Fruit fly (Drosophila melanogaster): ENCODE data around the gene CG15046.

CG15046 gene

dm6 chrX:18515988-18516541, 26.6 kb upstream of the CG15046 start:
- TF ChIP-seq h (optimal IDR thresholded peaks at IDR 0.05) (no peak), insv (optimal IDR thresholded peaks at IDR 0.05) (no peak), Sin3A (optimal IDR thresholded peaks at IDR 0.05) (no peak), Myc (optimal IDR thresholded peaks at IDR 0.05) (no peak), psq (optimal IDR thresholded peaks at IDR 0.05) (no peak), ttk (optimal IDR thresholded peaks at IDR 0.05) (no peak)

dm6 chrX:18515205-18515921, 25.9 kb upstream of the CG15046 start, which contains the start of the genes Bx and HisRS:
TSS of gene Bx (plus strand) at chrX:18515428.
TSS of gene HisRS (plus strand) at chrX:18515428.
- TF ChIP-seq insv (optimal IDR thresholded peaks at IDR 0.05) (no peak), Myc (optimal IDR thresholded peaks at IDR 0.05) (no peak), ttk (optimal IDR thresholded peaks at IDR 0.05) (no peak), h (optimal IDR thresholded peaks at IDR 0.05) (no peak), Sin3A (optimal IDR thresholded peaks at IDR 0.05) (no peak), psq (optimal IDR thresholded peaks at IDR 0.05) (no peak)

- TF ChIP-seq psq (optimal IDR thresholded peaks at IDR 0.05) (no peak), Sin3A (optimal IDR thresholded peaks at IDR 0.05) (no peak), Myc (optimal IDR thresholded peaks at IDR 0.05) (no peak), ttk (optimal IDR thresholded peaks at IDR 0.05) (no peak), h (optimal IDR thresholded peaks at IDR 0.05) (no peak), insv (optimal IDR thresholded peaks at IDR 0.05) (no peak)
Observed at dm6 chrX:18514767-18515166, 25.3 kb upstream of the CG15046 start, which contains the start of gene CG6470. TSS of gene CG6470 (minus strand) at chrX:18514867.

- TF ChIP-seq Sin3A (optimal IDR thresholded peaks at IDR 0.05) = no peak
- TF ChIP-seq Myc (optimal IDR thresholded peaks at IDR 0.05) = no peak
- no peak for TF ChIP-seq psq (optimal IDR thresholded peaks at IDR 0.05)
- no peak for TF ChIP-seq insv (optimal IDR thresholded peaks at IDR 0.05)
- TF ChIP-seq ttk (optimal IDR thresholded peaks at IDR 0.05) = no peak
- TF ChIP-seq h (optimal IDR thresholded peaks at IDR 0.05) = no peak
Observed at dm6 chrX:18512271-18512679, 22.9 kb upstream of the CG15046 start, which contains the start of gene Ggt-1. TSS of gene Ggt-1 (minus strand) at chrX:18512521.

- no peak for TF ChIP-seq h (optimal IDR thresholded peaks at IDR 0.05)
- TF ChIP-seq ttk (optimal IDR thresholded peaks at IDR 0.05) = no peak
- TF ChIP-seq psq (optimal IDR thresholded peaks at IDR 0.05) = no peak
- no peak for TF ChIP-seq Myc (optimal IDR thresholded peaks at IDR 0.05)
- TF ChIP-seq insv (optimal IDR thresholded peaks at IDR 0.05) = no peak
- TF ChIP-seq Sin3A (optimal IDR thresholded peaks at IDR 0.05) = no peak
Observed at dm6 chrX:18510884-18511283, 21.5 kb upstream of the CG15046 start.

- TF ChIP-seq h (optimal IDR thresholded peaks at IDR 0.05) = no peak
- no peak for TF ChIP-seq insv (optimal IDR thresholded peaks at IDR 0.05)
- no peak for TF ChIP-seq ttk (optimal IDR thresholded peaks at IDR 0.05)
- TF ChIP-seq psq (optimal IDR thresholded peaks at IDR 0.05) = no peak
- TF ChIP-seq Myc (optimal IDR thresholded peaks at IDR 0.05) = no peak
- no peak for TF ChIP-seq Sin3A (optimal IDR thresholded peaks at IDR 0.05)
Observed at dm6 chrX:18509430-18509829, 20.0 kb upstream of the CG15046 start.

dm6 chrX:18508565-18508964, 19.1 kb upstream of the CG15046 start:
- TF ChIP-seq h (optimal IDR thresholded peaks at IDR 0.05) = no peak
- no peak for TF ChIP-seq psq (optimal IDR thresholded peaks at IDR 0.05)
- no peak for TF ChIP-seq Sin3A (optimal IDR thresholded peaks at IDR 0.05)
- no peak for TF ChIP-seq Myc (optimal IDR thresholded peaks at IDR 0.05)
- no peak for TF ChIP-seq insv (optimal IDR thresholded peaks at IDR 0.05)
- no peak for TF ChIP-seq ttk (optimal IDR thresholded peaks at IDR 0.05)

dm6 chrX:18506639-18507528, 17.5 kb upstream of the CG15046 start:
- TF ChIP-seq Sin3A (optimal IDR thresholded peaks at IDR 0.05) (no peak), Myc (optimal IDR thresholded peaks at IDR 0.05) (no peak), insv (optimal IDR thresholded peaks at IDR 0.05) (no peak), h (optimal IDR thresholded peaks at IDR 0.05) (no peak), ttk (optimal IDR thresholded peaks at IDR 0.05) (no peak), psq (optimal IDR thresholded peaks at IDR 0.05) (no peak)

dm6 chrX:18504948-18505597, 15.7 kb upstream of the CG15046 start, which contains the start of gene Wnt5:
TSS of gene Wnt5 (minus strand) at chrX:18505405.
- TF ChIP-seq insv (optimal IDR thresholded peaks at IDR 0.05) (no peak), h (optimal IDR thresholded peaks at IDR 0.05) (no peak), psq (optimal IDR thresholded peaks at IDR 0.05) (no peak), Sin3A (optimal IDR thresholded peaks at IDR 0.05) (no peak), ttk (optimal IDR thresholded peaks at IDR 0.05) (no peak), Myc (optimal IDR thresholded peaks at IDR 0.05) (no peak)

- TF ChIP-seq ttk (optimal IDR thresholded peaks at IDR 0.05) (no peak), psq (optimal IDR thresholded peaks at IDR 0.05) (no peak), Myc (optimal IDR thresholded peaks at IDR 0.05) (no peak), Sin3A (optimal IDR thresholded peaks at IDR 0.05) (no peak), insv (optimal IDR thresholded peaks at IDR 0.05) (no peak), h (optimal IDR thresholded peaks at IDR 0.05) (no peak)
Observed at dm6 chrX:18499679-18500187, 10.3 kb upstream of the CG15046 start, which contains the start of the genes Pgant7 and Xrcc2. TSS of gene Pgant7 (minus strand) at chrX:18499986. TSS of gene Xrcc2 (plus strand) at chrX:18500127.
